Worm (Caenorhabditis elegans): Measurements from ENCODE around the gene lgc-37.

DNA sequence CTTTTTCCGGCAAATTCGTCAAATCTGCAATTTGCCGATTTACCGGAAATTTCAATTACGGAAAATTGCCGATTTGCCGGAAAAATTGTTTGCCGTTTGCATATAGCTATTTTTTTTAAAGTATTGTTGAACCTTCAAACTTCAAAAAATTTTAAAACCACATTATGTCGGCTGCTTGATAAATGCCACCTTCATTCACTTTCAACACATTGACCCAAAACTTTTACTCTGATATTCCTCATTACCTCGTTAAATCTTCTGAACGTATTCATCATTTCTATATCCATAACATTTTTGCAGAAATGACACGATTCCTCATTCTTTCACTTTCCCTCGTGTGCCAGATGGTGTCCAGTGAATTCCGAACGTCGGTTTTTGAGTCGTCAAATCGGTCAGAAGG is 44.1 kb downstream of the lgc-37 start, which contains the start of gene Y37D8A.3:
- no peak for TF ChIP-seq hlh-30 (tag; optimal IDR thresholded peaks at IDR 0.05; ENCODE audit: insufficient read depth)
- TF ChIP-seq zfp-3 (GFP tag; conservative IDR thresholded peaks at IDR 0.05), result no peak
- no peak for TF ChIP-seq unc-62 (GFP tag; optimal IDR thresholded peaks at IDR 0.05 in 1 of 2)
- TF ChIP-seq unc-62 (tag; optimal IDR thresholded peaks at IDR 0.05), result no peak
- no peak for TF ChIP-seq lin-13 (GFP tag; optimal IDR thresholded peaks at IDR 0.05)

All from whole organism, L4 larva.